Fruit fly (Drosophila melanogaster) S2 (cell line): Measurements from ENCODE around the gene Lmpt.

ENCODE experiments used
- CG8478 ChIP-seq: fragments of >200 bp; optimal IDR thresholded peaks from 2 replicates; lab custom pipeline; 2018
- CTCF ChIP-seq, 2 experiments: fragments of >200 bp; optimal IDR thresholded peaks; 2 replicates each; lab custom pipeline; 2018

DNA sequence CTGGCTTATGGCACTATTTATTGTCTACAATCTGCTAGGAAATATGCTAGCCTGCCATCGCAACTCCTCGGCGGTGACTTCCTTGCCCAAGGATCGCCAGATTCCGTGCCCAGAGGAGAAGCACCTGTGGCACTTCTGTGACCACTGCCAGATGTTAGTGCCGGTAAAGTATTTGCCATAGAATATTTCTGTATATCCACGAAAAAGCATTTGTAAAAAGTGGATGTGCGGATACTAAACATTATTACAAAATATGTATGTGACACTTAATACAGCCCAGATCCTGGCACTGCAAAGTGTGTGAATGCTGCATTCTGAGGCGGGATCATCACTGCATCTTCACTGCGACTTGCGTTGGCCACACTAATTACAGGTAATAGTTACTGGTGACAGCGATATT is 4.2 kb upstream of the Lmpt start:
- TF ChIP-seq CTCF (optimal IDR thresholded peaks at IDR 0.05; lab: Kevin White, UChicago), result peak in 1 of 2 experiments; percentile 2
- TF ChIP-seq CG8478, result no peak
